Worm (Caenorhabditis elegans) whole organism, late embryonic: ENCODE results near the gene W01H2.2.

ENCODE experiments used
- C08G9.2 ChIP-seq: sonication (generic microtip); optimal IDR thresholded peaks from 2 replicates; lab custom pipeline; 2016; ENCODE audit warnings: mild to moderate bottlenecking, missing genetic modification characterization, moderate library complexity, missing compliant biosample characterization
- F13H6.1 ChIP-seq: sonication (generic microtip); optimal IDR thresholded peaks from 2 replicates; lab custom pipeline; 2016; ENCODE audit warnings: missing genetic modification characterization, missing compliant biosample characterization
- T23F11.4 ChIP-seq: fragments of 200-800 bp; sonication (Bioruptor generic); optimal IDR thresholded peaks from 2 replicates; lab custom pipeline; 2018; ENCODE audit warnings: mild to moderate bottlenecking, missing genetic modification characterization, missing compliant biosample characterization
- Y22D7AL.16 ChIP-seq: sonication (generic microtip); optimal IDR thresholded peaks from 2 replicates; lab custom pipeline; 2016; ENCODE audit warnings: missing genetic modification characterization, missing compliant biosample characterization
- ceh-22 ChIP-seq: sonication (generic microtip); optimal IDR thresholded peaks from 2 replicates; lab custom pipeline; 2017; ENCODE audit warnings: missing biosample characterization, missing genetic modification characterization
- ceh-30 ChIP-seq: fragments of 150-350 bp; optimal IDR thresholded peaks from 2 replicates; lab custom pipeline; 2014; ENCODE audit warnings: missing biosample characterization, missing genetic modification characterization
- ceh-48 ChIP-seq: sonication (generic microtip); optimal IDR thresholded peaks from 2 replicates; lab custom pipeline; 2016; ENCODE audit warnings: missing genetic modification characterization, inconsistent platforms, missing compliant biosample characterization
- ceh-6 ChIP-seq: fragments of 200-800 bp; sonication (Bioruptor generic); optimal IDR thresholded peaks from 2 replicates; lab custom pipeline; 2018; ENCODE audit warnings: mild to moderate bottlenecking, missing genetic modification characterization, missing compliant biosample characterization
- ceh-9 ChIP-seq: sonication (generic microtip); optimal IDR thresholded peaks from 2 replicates; lab custom pipeline; 2016; ENCODE audit warnings: mild to moderate bottlenecking, missing genetic modification characterization, inconsistent platforms, missing compliant biosample characterization
- che-1 ChIP-seq: sonication (generic microtip); optimal IDR thresholded peaks from 2 replicates; lab custom pipeline; 2016; ENCODE audit warnings: mild to moderate bottlenecking, missing genetic modification characterization, missing compliant biosample characterization
- dmd-4 ChIP-seq: sonication (generic microtip); optimal IDR thresholded peaks from 2 replicates; lab custom pipeline; 2016; ENCODE audit warnings: borderline replicate concordance, missing genetic modification characterization, missing compliant biosample characterization
- dve-1 ChIP-seq: sonication (generic microtip); optimal IDR thresholded peaks from 2 replicates; lab custom pipeline; 2017; ENCODE audit warnings: antibody characterized with exemption, mild to moderate bottlenecking, missing genetic modification characterization, missing compliant biosample characterization
- elt-2 ChIP-seq: sonication (generic microtip); optimal IDR thresholded peaks from 2 replicates; lab custom pipeline; 2016; ENCODE audit warnings: missing genetic modification reagents, missing genetic modification characterization, missing compliant biosample characterization
- elt-4 ChIP-seq: sonication (generic microtip); optimal IDR thresholded peaks from 2 replicates; lab custom pipeline; 2016; ENCODE audit warnings: missing genetic modification characterization, missing compliant biosample characterization
- eyg-1 ChIP-seq: sonication (generic microtip); optimal IDR thresholded peaks from 2 replicates; lab custom pipeline; 2016; ENCODE audit warnings: missing genotype, missing genetic modification characterization, missing compliant biosample characterization
- fax-1 ChIP-seq: sonication (generic microtip); optimal IDR thresholded peaks from 2 replicates; lab custom pipeline; 2016; ENCODE audit warnings: missing genotype, missing genetic modification characterization, missing compliant biosample characterization
- fkh-10 ChIP-seq: fragments of 150-350 bp; optimal IDR thresholded peaks from 2 replicates; lab custom pipeline; 2014; ENCODE audit warnings: missing biosample characterization, missing genetic modification reagents, missing genetic modification characterization
- gmeb-2 ChIP-seq: sonication (generic microtip); optimal IDR thresholded peaks from 2 replicates; lab custom pipeline; 2016; ENCODE audit warnings: missing genetic modification characterization, inconsistent platforms, missing compliant biosample characterization
- hlh-13 ChIP-seq: fragments of 200-800 bp; sonication (Bioruptor generic); optimal IDR thresholded peaks from 2 replicates; lab custom pipeline; 2018; ENCODE audit warnings: mild to moderate bottlenecking, missing genetic modification characterization, missing compliant biosample characterization
- hlh-15 ChIP-seq: sonication (generic microtip); optimal IDR thresholded peaks from 2 replicates; lab custom pipeline; 2016; ENCODE audit warnings: missing genetic modification characterization, missing compliant biosample characterization
- hlh-30 ChIP-seq: sonication (generic microtip); optimal IDR thresholded peaks from 2 replicates; lab custom pipeline; 2017; ENCODE audit warnings: antibody characterized with exemption, missing genetic modification characterization, missing compliant biosample characterization; ENCODE audit not compliant: insufficient read depth
- hlh-8 ChIP-seq: sonication (generic microtip); optimal IDR thresholded peaks from 2 replicates; lab custom pipeline; 2016; ENCODE audit warnings: missing genotype, missing genetic modification characterization, missing compliant biosample characterization
- lim-6 ChIP-seq: sonication (generic microtip); optimal IDR thresholded peaks from 2 replicates; lab custom pipeline; 2016; ENCODE audit warnings: missing genetic modification characterization, missing compliant biosample characterization
- lin-11 ChIP-seq: fragments of 200-800 bp; sonication (Bioruptor generic); optimal IDR thresholded peaks from 2 replicates; lab custom pipeline; 2018; ENCODE audit warnings: mild to moderate bottlenecking, missing genetic modification characterization, missing compliant biosample characterization
- madf-2 ChIP-seq: sonication (generic microtip); optimal IDR thresholded peaks from 2 replicates; lab custom pipeline; 2017; ENCODE audit warnings: missing genetic modification characterization, missing compliant biosample characterization
- nfya-1 ChIP-seq: sonication (generic microtip); optimal IDR thresholded peaks from 2 replicates; lab custom pipeline; 2017; ENCODE audit warnings: missing genetic modification characterization, mild to moderate bottlenecking, missing compliant biosample characterization, antibody characterized with exemption, moderate library complexity
- nhr-232 ChIP-seq: sonication (generic microtip); optimal IDR thresholded peaks from 2 replicates; lab custom pipeline; 2016; ENCODE audit warnings: missing genetic modification characterization, missing compliant biosample characterization
- npax-4 ChIP-seq: sonication (generic microtip); optimal IDR thresholded peaks from 2 replicates; lab custom pipeline; 2016; ENCODE audit warnings: missing genetic modification characterization, missing compliant biosample characterization
- pax-1 ChIP-seq: fragments of 150-350 bp; optimal IDR thresholded peaks from 2 replicates; lab custom pipeline; 2014; ENCODE audit warnings: missing biosample characterization, missing genetic modification characterization
- pha-4 ChIP-seq: fragments of 150-350 bp; optimal IDR thresholded peaks from 2 replicates; lab custom pipeline; 2018; ENCODE audit warnings: missing biosample characterization, missing genetic modification reagents, missing genetic modification characterization
- pros-1 ChIP-seq: fragments of 150-350 bp; optimal IDR thresholded peaks from 2 replicates; lab custom pipeline; 2014; ENCODE audit warnings: missing biosample characterization, missing genetic modification reagents, missing genetic modification characterization
- ref-2 ChIP-seq: sonication (generic microtip); optimal IDR thresholded peaks from 2 replicates; lab custom pipeline; 2016; ENCODE audit warnings: missing genetic modification characterization, missing compliant biosample characterization
- sdc-2 ChIP-seq: sonication (generic microtip); optimal IDR thresholded peaks from 2 replicates; lab custom pipeline; 2016; ENCODE audit warnings: missing genotype, missing genetic modification characterization, missing compliant biosample characterization
- tbx-7 ChIP-seq: sonication (generic microtip); optimal IDR thresholded peaks from 2 replicates; lab custom pipeline; 2016; ENCODE audit warnings: missing genotype, missing genetic modification characterization, missing compliant biosample characterization
- unc-42 ChIP-seq: sonication (generic microtip); optimal IDR thresholded peaks from 2 replicates; lab custom pipeline; 2016; ENCODE audit warnings: missing genotype, missing genetic modification characterization, missing compliant biosample characterization
- unc-55 ChIP-seq: sonication (generic microtip); optimal IDR thresholded peaks from 2 replicates; lab custom pipeline; 2017; ENCODE audit warnings: missing biosample characterization, missing genetic modification reagents, missing genetic modification characterization
- ztf-16 ChIP-seq: sonication (generic microtip); optimal IDR thresholded peaks from 2 replicates; lab custom pipeline; 2017; ENCODE audit warnings: missing genetic modification characterization, missing compliant biosample characterization

The W01H2.2 gene

ce11 chrX:4248417-4248816 lies 30.2 kb upstream of the W01H2.2 start:
- no peak for TF ChIP-seq T23F11.4
- no peak for TF ChIP-seq gmeb-2 (tag; lab: Kevin White, UChicago)
- TF ChIP-seq pha-4 (tag; lab: Kevin White, UChicago) = no peak
- no peak for TF ChIP-seq F13H6.1
- no peak for TF ChIP-seq madf-2 (tag; lab: Kevin White, UChicago)
- TF ChIP-seq nfya-1 = no peak
- TF ChIP-seq sdc-2 (tag; lab: Kevin White, UChicago) = no peak
- no peak for TF ChIP-seq che-1 (tag; lab: Kevin White, UChicago)
- no peak for TF ChIP-seq elt-2 (tag; lab: Kevin White, UChicago)
- TF ChIP-seq Y22D7AL.16 = no peak
- no peak for TF ChIP-seq nhr-232 (tag; lab: Kevin White, UChicago)
- no peak for TF ChIP-seq dve-1 (tag; lab: Kevin White, UChicago)
- no peak for TF ChIP-seq lim-6
- TF ChIP-seq ref-2 (tag; lab: Kevin White, UChicago) = no peak
- no peak for TF ChIP-seq fax-1 (tag; lab: Kevin White, UChicago)
- TF ChIP-seq lin-11 (tag; lab: Kevin White, UChicago) = no peak
- no peak for TF ChIP-seq ceh-30 (tag; lab: Kevin White, UChicago)

- TF ChIP-seq unc-42 (tag; lab: Kevin White, UChicago) (no peak), npax-4 (no peak), pax-1 (no peak), elt-2 (tag; lab: Kevin White, UChicago) (peak; percentile 55), eyg-1 (no peak), ceh-48 (no peak), unc-55 (GFP tag; lab: Kevin White, UChicago) (no peak)
Measured at ce11 chrX:4246867-4247591, 28.8 kb upstream of the W01H2.2 start, which contains the start of gene F48D6.4. Gene F48D6.4, minus strand, starts transcription at chrX:4247212.

ce11 chrX:4246237-4246697 lies 28.0 kb upstream of the W01H2.2 start:
- TF ChIP-seq hlh-15 (tag; lab: Kevin White, UChicago) (no peak), hlh-8 (tag; lab: Kevin White, UChicago) (no peak), tbx-7 (no peak), C08G9.2 (tag; lab: Kevin White, UChicago) (no peak), hlh-30 (no peak), ceh-22 (tag; lab: Kevin White, UChicago) (no peak), dve-1 (tag; lab: Kevin White, UChicago) (no peak), pros-1 (tag; lab: Kevin White, UChicago) (no peak), hlh-13 (GFP tag; lab: Kevin White, UChicago) (no peak), lim-6 (no peak), pha-4 (tag; lab: Kevin White, UChicago) (no peak), dmd-4 (no peak)
- TF ChIP-seq, all 69 proteins: peak for 0

- no peak for TF ChIP-seq ceh-22 (tag; lab: Kevin White, UChicago)
- TF ChIP-seq dmd-4 = no peak
- TF ChIP-seq C08G9.2 (tag; lab: Kevin White, UChicago) = no peak
- TF ChIP-seq ztf-16 (tag; lab: Kevin White, UChicago) = no peak
- no peak for TF ChIP-seq ceh-6 (GFP tag; lab: Kevin White, UChicago)
- no peak for TF ChIP-seq ceh-9 (tag; lab: Kevin White, UChicago)
- no peak for TF ChIP-seq fkh-10 (GFP tag; lab: Kevin White, UChicago)
- TF ChIP-seq elt-4 (tag; lab: Kevin White, UChicago) = no peak
Measured at ce11 chrX:4245124-4245523, 26.9 kb upstream of the W01H2.2 start.
